Fruit fly (Drosophila melanogaster) whole organism, prepupa: ENCODE measurements around the gene CG15386.

Experiments
- Blimp-1 ChIP-seq: fragments of 200-800 bp; sonication (Bioruptor generic); optimal IDR thresholded peaks from 3 replicates; lab custom pipeline; 2017; ENCODE audit warnings: missing biosample characterization, missing genetic modification characterization, mild to moderate bottlenecking, moderate library complexity, missing genetic modification reagents
- CG10631 ChIP-seq: fragments of 200-800 bp; sonication (Bioruptor generic); optimal IDR thresholded peaks from 2 replicates; lab custom pipeline; 2016; ENCODE audit warnings: missing biosample characterization, missing genetic modification characterization
- CG10669 ChIP-seq: fragments of 200-800 bp; sonication (Bioruptor generic); optimal IDR thresholded peaks from 3 replicates; lab custom pipeline; 2018; ENCODE audit warnings: missing biosample characterization, mild to moderate bottlenecking, missing genetic modification characterization, moderate library complexity
- CG11294 ChIP-seq: fragments of 200-800 bp; sonication (Bioruptor generic); IDR thresholded peaks from 2 replicates; pipeline ENCODE4 v1.3.6; 2022; ENCODE audit warnings: missing biosample characterization, missing genetic modification characterization
- CG11762 ChIP-seq: fragments of 200-800 bp; sonication (Bioruptor generic); optimal IDR thresholded peaks from 3 replicates; lab custom pipeline; 2016; ENCODE audit warnings: missing biosample characterization, missing genetic modification characterization; ENCODE audit not compliant: insufficient read depth
- CG11902 ChIP-seq: fragments of 200-800 bp; sonication (Bioruptor generic); optimal IDR thresholded peaks from 3 replicates; lab custom pipeline; 2016; ENCODE audit warnings: missing biosample characterization, missing genetic modification characterization
- CG15336 ChIP-seq: fragments of 200-800 bp; sonication (Bioruptor generic); IDR thresholded peaks from 2 replicates; pipeline ENCODE4 v1.3.6; 2022; ENCODE audit warnings: missing biosample characterization, missing genetic modification characterization
- CG1621 ChIP-seq: fragments of 200-800 bp; sonication (Bioruptor generic); optimal IDR thresholded peaks from 3 replicates; lab custom pipeline; 2018; ENCODE audit warnings: missing biosample characterization, mild to moderate bottlenecking, missing genetic modification characterization
- CG16779 ChIP-seq: fragments of 200-800 bp; sonication (Bioruptor generic); optimal IDR thresholded peaks from 3 replicates; lab custom pipeline; 2017; ENCODE audit warnings: missing biosample characterization, mild to moderate bottlenecking, missing genetic modification characterization
- CG3032 ChIP-seq: fragments of 200-800 bp; optimal IDR thresholded peaks from 2 replicates; lab custom pipeline; 2019; ENCODE audit warnings: missing biosample characterization, mild to moderate bottlenecking, missing genetic modification characterization, moderate library complexity
- CG31627 ChIP-seq: fragments of 200-800 bp; sonication (Bioruptor generic); optimal IDR thresholded peaks from 3 replicates; lab custom pipeline; 2016; ENCODE audit warnings: missing biosample characterization, missing genetic modification characterization
- CG32006 ChIP-seq: fragments of 200-800 bp; sonication (Bioruptor generic); optimal IDR thresholded peaks from 3 replicates; lab custom pipeline; 2017; ENCODE audit warnings: missing biosample characterization, mild to moderate bottlenecking, missing genetic modification characterization
- CG34406 ChIP-seq: fragments of 200-800 bp; sonication (Bioruptor generic); optimal IDR thresholded peaks from 3 replicates; lab custom pipeline; 2016; ENCODE audit warnings: missing biosample characterization, missing genetic modification characterization
- CG3919 ChIP-seq: fragments of 200-800 bp; sonication (Bioruptor generic); optimal IDR thresholded peaks from 3 replicates; lab custom pipeline; 2016; ENCODE audit warnings: missing biosample characterization, missing genetic modification characterization
- CG4318 ChIP-seq: fragments of 200-800 bp; sonication (Bioruptor generic); optimal IDR thresholded peaks from 3 replicates; lab custom pipeline; 2017; ENCODE audit warnings: missing biosample characterization, mild to moderate bottlenecking, missing genetic modification characterization
- CG6163 ChIP-seq: fragments of 200-800 bp; sonication (Bioruptor generic); IDR thresholded peaks from 3 replicates; pipeline ENCODE4 v1.3.6; 2022; ENCODE audit warnings: missing biosample characterization, missing genetic modification characterization
- CG6276 ChIP-seq: fragments of 200-800 bp; sonication (Bioruptor generic); optimal IDR thresholded peaks from 2 replicates; lab custom pipeline; 2017; ENCODE audit warnings: missing biosample characterization, mild to moderate bottlenecking, missing genetic modification characterization
- CG6792 ChIP-seq: fragments of 200-800 bp; sonication (Bioruptor generic); optimal IDR thresholded peaks from 3 replicates; lab custom pipeline; 2016; ENCODE audit warnings: missing biosample characterization, missing genetic modification characterization
- CG6808 ChIP-seq: fragments of 200-800 bp; sonication (Bioruptor generic); optimal IDR thresholded peaks from 3 replicates; lab custom pipeline; 2017; ENCODE audit warnings: missing biosample characterization, missing genetic modification characterization, mild to moderate bottlenecking, moderate library complexity, missing genetic modification reagents
- CG6854 ChIP-seq: fragments of 200-800 bp; sonication (Bioruptor generic); optimal IDR thresholded peaks from 2 replicates; lab custom pipeline; 2017; ENCODE audit warnings: missing biosample characterization, mild to moderate bottlenecking, missing genetic modification characterization
- CG7368 ChIP-seq: fragments of 200-800 bp; sonication (Bioruptor generic); optimal IDR thresholded peaks from 3 replicates; lab custom pipeline; 2016; ENCODE audit warnings: missing biosample characterization, missing genetic modification characterization
- CG8119 ChIP-seq: fragments of 200-800 bp; sonication (Bioruptor generic); IDR thresholded peaks from 3 replicates; pipeline ENCODE4 v1.3.6; 2022; ENCODE audit warnings: missing biosample characterization, missing genetic modification characterization
- CG8632 ChIP-seq: fragments of 200-800 bp; sonication (Bioruptor generic); optimal IDR thresholded peaks from 3 replicates; lab custom pipeline; 2016; ENCODE audit warnings: missing biosample characterization, missing genetic modification characterization
- CG9139 ChIP-seq: fragments of 200-800 bp; sonication (Bioruptor generic); optimal IDR thresholded peaks from 3 replicates; lab custom pipeline; 2017; ENCODE audit warnings: missing biosample characterization, mild to moderate bottlenecking, missing genetic modification characterization
- Eip75B ChIP-seq: fragments of 200-800 bp; sonication (Bioruptor generic); optimal IDR thresholded peaks from 3 replicates; lab custom pipeline; 2016; ENCODE audit warnings: missing biosample characterization, missing genetic modification characterization
- Eip78C ChIP-seq: fragments of 200-800 bp; sonication (Bioruptor generic); peaks from one replicate; lab custom pipeline; 2016; ENCODE audit warnings: missing biosample characterization, missing genetic modification characterization
- Ets21C ChIP-seq: fragments of 200-800 bp; sonication (Bioruptor generic); optimal IDR thresholded peaks from 3 replicates; lab custom pipeline; 2016; ENCODE audit warnings: missing biosample characterization, missing genetic modification characterization
- Ets96B ChIP-seq: fragments of 200-800 bp; optimal IDR thresholded peaks from 2 replicates; lab custom pipeline; 2019; ENCODE audit warnings: missing biosample characterization, mild to moderate bottlenecking, missing genetic modification characterization, moderate library complexity
- Gug ChIP-seq: fragments of 200-800 bp; sonication (Bioruptor generic); IDR thresholded peaks from 2 replicates; pipeline ENCODE4 v1.3.6; 2022; ENCODE audit warnings: missing biosample characterization, missing genetic modification characterization
- Hr38 ChIP-seq: sonication (Bioruptor generic); optimal IDR thresholded peaks from 2 replicates; lab custom pipeline; 2016; ENCODE audit warnings: missing biosample characterization, missing genetic modification characterization
- Hr4 ChIP-seq: fragments of 200-800 bp; sonication (Bioruptor generic); optimal IDR thresholded peaks from 3 replicates; lab custom pipeline; 2016; ENCODE audit warnings: missing biosample characterization, missing genetic modification characterization
- Lpt ChIP-seq: fragments of 200-800 bp; sonication (Bioruptor generic); optimal IDR thresholded peaks from 3 replicates; lab custom pipeline; 2016; ENCODE audit warnings: missing biosample characterization, missing genetic modification characterization
- OdsH ChIP-seq: fragments of 200-800 bp; sonication (Bioruptor generic); optimal IDR thresholded peaks from 3 replicates; lab custom pipeline; 2016; ENCODE audit warnings: missing biosample characterization, missing genetic modification characterization
- Sox102F ChIP-seq: fragments of 200-800 bp; sonication (Bioruptor generic); optimal IDR thresholded peaks from 2 replicates; lab custom pipeline; 2016; ENCODE audit warnings: missing biosample characterization, mild to moderate bottlenecking, missing genetic modification characterization
- Sox14 ChIP-seq: fragments of 200-800 bp; sonication (Bioruptor generic); optimal IDR thresholded peaks from 3 replicates; lab custom pipeline; 2016; ENCODE audit warnings: missing biosample characterization, missing genetic modification characterization
- Sox15 ChIP-seq: fragments of 200-800 bp; sonication (Bioruptor generic); optimal IDR thresholded peaks from 3 replicates; lab custom pipeline; 2016; ENCODE audit warnings: missing biosample characterization, missing genetic modification characterization
- achi ChIP-seq: fragments of 200-800 bp; sonication (Bioruptor generic); optimal IDR thresholded peaks from 3 replicates; lab custom pipeline; 2016; ENCODE audit warnings: missing biosample characterization, missing genetic modification characterization
- acj6 ChIP-seq: fragments of 200-800 bp; sonication (Bioruptor generic); optimal IDR thresholded peaks from 3 replicates; lab custom pipeline; 2016; ENCODE audit warnings: missing biosample characterization, missing genetic modification characterization
- cyc ChIP-seq: fragments of 200-800 bp; sonication (Bioruptor generic); optimal IDR thresholded peaks from 3 replicates; lab custom pipeline; 2016; ENCODE audit warnings: missing biosample characterization, missing genetic modification characterization
- dac ChIP-seq: fragments of 200-800 bp; sonication (Bioruptor generic); optimal IDR thresholded peaks from 2 replicates; lab custom pipeline; 2017; ENCODE audit warnings: missing biosample characterization, mild to moderate bottlenecking, missing genetic modification characterization
- dsx ChIP-seq: fragments of 200-800 bp; optimal IDR thresholded peaks from 3 replicates; lab custom pipeline; 2019; ENCODE audit warnings: missing biosample characterization, mild to moderate bottlenecking, missing genetic modification characterization, moderate library complexity; ENCODE audit not compliant: poor library complexity, severe bottlenecking
- eg ChIP-seq: fragments of 200-800 bp; sonication (Bioruptor generic); IDR thresholded peaks from 3 replicates; pipeline ENCODE4 v1.3.6; 2022; ENCODE audit warnings: missing biosample characterization, missing genetic modification characterization
- esn ChIP-seq: fragments of 200-800 bp; sonication (Bioruptor generic); optimal IDR thresholded peaks from 2 replicates; lab custom pipeline; 2016; ENCODE audit warnings: missing biosample characterization, mild to moderate bottlenecking, missing genetic modification characterization, moderate library complexity
- fd59A ChIP-seq: fragments of 200-800 bp; sonication (Bioruptor generic); optimal IDR thresholded peaks from 2 replicates; lab custom pipeline; 2017; ENCODE audit warnings: missing biosample characterization, mild to moderate bottlenecking, missing genetic modification characterization, missing genetic modification reagents
- fd85E ChIP-seq: fragments of 200-800 bp; sonication (Bioruptor generic); optimal IDR thresholded peaks from 3 replicates; lab custom pipeline; 2016; ENCODE audit warnings: missing biosample characterization, missing genetic modification characterization
- fkh ChIP-seq: fragments of 200-800 bp; sonication (Bioruptor generic); optimal IDR thresholded peaks from 3 replicates; lab custom pipeline; 2017; ENCODE audit warnings: missing biosample characterization, mild to moderate bottlenecking, missing genetic modification characterization, moderate library complexity
- lz ChIP-seq: fragments of 200-800 bp; sonication (Bioruptor generic); optimal IDR thresholded peaks from 3 replicates; lab custom pipeline; 2016; ENCODE audit warnings: missing biosample characterization, missing genetic modification characterization
- pdm3 ChIP-seq: fragments of 200-800 bp; sonication (Bioruptor generic); optimal IDR thresholded peaks from 3 replicates; lab custom pipeline; 2016; ENCODE audit warnings: missing biosample characterization, missing genetic modification characterization
- salr ChIP-seq, 2 experiments: fragments of 200-800 bp; sonication (Bioruptor generic); optimal IDR thresholded peaks; 3 replicates each; lab custom pipeline; 2016 to 2018; ENCODE audit warnings: missing biosample characterization in 2 of 2, missing genetic modification characterization in 2 of 2, mild to moderate bottlenecking in 1 of 2
- svp ChIP-seq: fragments of 200-800 bp; sonication (Bioruptor generic); peaks from one replicate; lab custom pipeline; 2016; ENCODE audit warnings: missing biosample characterization, missing genetic modification characterization
- topi ChIP-seq: fragments of 200-800 bp; sonication (Bioruptor generic); optimal IDR thresholded peaks from 3 replicates; lab custom pipeline; 2016; ENCODE audit warnings: missing biosample characterization, missing genetic modification characterization
- vri ChIP-seq: fragments of 200-800 bp; sonication (Bioruptor generic); optimal IDR thresholded peaks from 3 replicates; lab custom pipeline; 2016; ENCODE audit warnings: missing biosample characterization, mild to moderate bottlenecking, missing genetic modification characterization

CG15386 gene

dm6 chr2L:2182735-2183340 lies 34.2 kb downstream of the CG15386 start:
- TF ChIP-seq achi, result peak; percentile 68
- TF ChIP-seq salr (GFP tag; optimal IDR thresholded peaks at IDR 0.05; lab: Kevin White, UChicago), result peak; percentile 61 to 76
- TF ChIP-seq fd85E (GFP tag; lab: Kevin White, UChicago), result no peak
- peak; percentile 62 for TF ChIP-seq CG8119 (GFP tag; lab: Robert Waterston, UW)
- peak; percentile 31 for TF ChIP-seq CG6276 (GFP tag; lab: Kevin White, UChicago)
- no peak for TF ChIP-seq CG9139 (GFP tag; lab: Kevin White, UChicago)
- TF ChIP-seq dac (GFP tag; lab: Kevin White, UChicago), result peak; percentile 7
- peak; percentile 80 for TF ChIP-seq Sox14 (GFP tag; lab: Kevin White, UChicago)
- no peak for TF ChIP-seq Ets21C (GFP tag; lab: Kevin White, UChicago)
- peak; percentile 64 for TF ChIP-seq CG16779 (tag; lab: Kevin White, UChicago)
- peak; percentile 84 for TF ChIP-seq CG3032 (tag; lab: Kevin White, UChicago)
- peak; percentile 42 for TF ChIP-seq CG6792 (GFP tag; lab: Kevin White, UChicago)
- no peak for TF ChIP-seq CG11902 (GFP tag; lab: Kevin White, UChicago)
- TF ChIP-seq CG15336 (GFP tag; lab: Robert Waterston, UW), result peak; percentile 66
- no peak for TF ChIP-seq Blimp-1 (GFP tag; lab: Kevin White, UChicago)
- peak; percentile 34; the same call in 1 of the 2 replicates for TF ChIP-seq CG11294 (GFP tag; lab: Robert Waterston, UW)
- TF ChIP-seq Eip78C, result peak; percentile 86
- no peak for TF ChIP-seq Sox102F
- TF ChIP-seq CG10631 (GFP tag; lab: Kevin White, UChicago), result peak; percentile 72
- TF ChIP-seq esn, result no peak
- peak; percentile 76 for TF ChIP-seq dsx (GFP tag; lab: Kevin White, UChicago)
- no peak for TF ChIP-seq Hr38 (GFP tag; lab: Kevin White, UChicago)
- peak; percentile 81 for TF ChIP-seq CG6808 (GFP tag; lab: Kevin White, UChicago)
- TF ChIP-seq CG1621 (tag; lab: Kevin White, UChicago), result peak; percentile 83
- no peak for TF ChIP-seq vri (GFP tag; lab: Kevin White, UChicago)
- TF ChIP-seq CG10669 (GFP tag; lab: Kevin White, UChicago), result peak; percentile 80
- TF ChIP-seq cyc (GFP tag; lab: Kevin White, UChicago), result no peak
- TF ChIP-seq CG3919 (GFP tag; lab: Kevin White, UChicago), result peak; percentile 75
- peak; percentile 89 for TF ChIP-seq CG6163 (GFP tag; lab: Robert Waterston, UW)
- peak; percentile 75 for TF ChIP-seq Eip75B (GFP tag; lab: Kevin White, UChicago)
- peak; percentile 32 for TF ChIP-seq CG8632
- peak; percentile 59 for TF ChIP-seq CG7368 (GFP tag; lab: Kevin White, UChicago)
- TF ChIP-seq CG4318 (GFP tag; lab: Kevin White, UChicago), result no peak
- TF ChIP-seq topi (GFP tag; lab: Kevin White, UChicago), result no peak
- peak; percentile 59 for TF ChIP-seq acj6 (GFP tag; lab: Kevin White, UChicago)
- peak; percentile 48; the same call in 2 of the 3 replicates for TF ChIP-seq eg
- TF ChIP-seq CG31627 (GFP tag; lab: Kevin White, UChicago), result no peak
- peak; percentile 16 for TF ChIP-seq Lpt (GFP tag; lab: Kevin White, UChicago)
- peak; percentile 82 for TF ChIP-seq Ets96B
- TF ChIP-seq CG6854, result no peak
- TF ChIP-seq fkh (GFP tag; lab: Kevin White, UChicago), result no peak
- TF ChIP-seq CG32006 (GFP tag; lab: Kevin White, UChicago), result peak; percentile 57
- peak; percentile 0 for TF ChIP-seq CG34406 (GFP tag; lab: Kevin White, UChicago)
- TF ChIP-seq Hr4, result peak; percentile 36
- peak; percentile 23 for TF ChIP-seq CG11762 (GFP tag; lab: Kevin White, UChicago)
- peak; percentile 58 for TF ChIP-seq pdm3 (GFP tag; lab: Kevin White, UChicago)
- TF ChIP-seq lz (GFP tag; lab: Kevin White, UChicago), result no peak
- TF ChIP-seq Gug (GFP tag; lab: Robert Waterston, UW), result peak; percentile 17; the same call in 1 of the 2 replicates
- peak; percentile 78 for TF ChIP-seq fd59A (GFP tag; lab: Kevin White, UChicago)
- TF ChIP-seq svp (GFP tag; lab: Kevin White, UChicago), result no peak
- no peak for TF ChIP-seq Sox15
- peak; percentile 66 for TF ChIP-seq OdsH (GFP tag; lab: Kevin White, UChicago)
